Worm (Caenorhabditis elegans) whole organism, L2 larva: ENCODE results near the gene gldc-1.

Source experiments
- R02D3.7 ChIP-seq: fragments of 150-350 bp; optimal IDR thresholded peaks from 2 replicates; lab custom pipeline; 2014; ENCODE audit warnings: missing biosample characterization, missing genetic modification characterization
- Y55F3AM.14 ChIP-seq: fragments of 200-800 bp; sonication (Bioruptor generic); optimal IDR thresholded peaks from 2 replicates; lab custom pipeline; 2018; ENCODE audit warnings: mild to moderate bottlenecking, missing genetic modification characterization, missing compliant biosample characterization
- ZK546.5 ChIP-seq: sonication (generic microtip); optimal IDR thresholded peaks from 2 replicates; lab custom pipeline; 2017; ENCODE audit warnings: missing biosample characterization, missing genetic modification characterization
- alr-1 ChIP-seq: fragments of 150-350 bp; optimal IDR thresholded peaks from 2 replicates; lab custom pipeline; 2014; ENCODE audit warnings: missing biosample characterization, missing genetic modification characterization
- dmd-4 ChIP-seq: sonication (generic microtip); optimal IDR thresholded peaks from 2 replicates; lab custom pipeline; 2017; ENCODE audit warnings: missing biosample characterization, missing genetic modification characterization
- lin-11 ChIP-seq: fragments of 150-350 bp; sonication (generic microtip); optimal IDR thresholded peaks from 2 replicates; lab custom pipeline; 2014; ENCODE audit warnings: missing biosample characterization, missing genetic modification characterization, inconsistent platforms, mixed read lengths
- lin-13 ChIP-seq: fragments of 150-350 bp; optimal IDR thresholded peaks from 2 replicates; lab custom pipeline; 2014; ENCODE audit warnings: missing biosample characterization, missing genetic modification reagents, missing genetic modification characterization
- lsy-2 ChIP-seq, 2 experiments: fragments of 150-350 bp in 1 of 2; sonication (generic microtip) in 1 of 2; optimal IDR thresholded peaks; 2 replicates each; lab custom pipeline; 2014 to 2017; ENCODE audit warnings: missing biosample characterization in 2 of 2, missing genetic modification characterization in 2 of 2
- nhr-25 ChIP-seq: fragments of 150-350 bp; sonication (generic microtip); optimal IDR thresholded peaks from 3 replicates; lab custom pipeline; 2014; ENCODE audit warnings: missing biosample characterization, missing genetic modification characterization
- ztf-11 ChIP-seq: sonication (generic microtip); optimal IDR thresholded peaks from 2 replicates; lab custom pipeline; 2017; ENCODE audit warnings: missing biosample characterization, missing genetic modification characterization

DNA sequence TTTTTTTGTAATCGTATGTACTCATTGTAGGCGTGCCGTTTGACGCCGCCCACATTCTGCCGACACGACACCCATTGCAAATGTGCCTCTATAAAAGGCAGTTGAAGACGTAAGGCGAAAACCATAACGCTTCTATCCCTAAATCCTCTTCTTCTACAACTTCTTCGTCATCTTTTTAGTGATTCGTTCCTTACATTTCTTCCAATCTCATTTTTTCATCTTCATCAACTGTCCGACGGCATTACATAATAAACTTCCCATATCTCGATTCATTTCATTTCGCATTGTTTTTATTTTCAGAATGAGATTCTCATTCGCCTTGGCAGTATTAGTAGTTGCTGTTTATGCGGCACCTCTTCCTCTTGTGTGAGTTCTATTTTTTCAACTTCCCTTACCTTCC, 29.9 kb upstream of the gldc-1 start, which contains the start of gene ZK84.1:
- TF ChIP-seq lin-11 (tag; lab: Kevin White, UChicago) (no peak), nhr-25 (tag; lab: Kevin White, UChicago) (no peak), ztf-11 (tag; lab: Kevin White, UChicago) (no peak), Y55F3AM.14 (GFP tag; lab: Kevin White, UChicago) (no peak), R02D3.7 (tag; lab: Kevin White, UChicago) (no peak), alr-1 (no peak), dmd-4 (tag; lab: Kevin White, UChicago) (no peak), lsy-2 (tag; optimal IDR thresholded peaks at IDR 0.05; lab: Kevin White, UChicago) (no peak), ZK546.5 (tag; lab: Kevin White, UChicago) (no peak), lin-13 (GFP tag; lab: Kevin White, UChicago) (no peak)
